Fruit fly (Drosophila melanogaster): Measurements from ENCODE around the gene Sec3.

Sec3 gene

dm6 chr3L:17425132-17425713, at the start of gene Sec3, which contains the start of gene COX7B:
Sec3 (minus strand) TSS chr3L:17425217.
COX7B (plus strand) TSS chr3L:17425477.
- TF ChIP-seq psq (optimal IDR thresholded peaks at IDR 0.05) (no peak), Dll (optimal IDR thresholded peaks at IDR 0.05) (no peak), usp (GFP tag; optimal IDR thresholded peaks at IDR 0.05) (no peak), pan (optimal IDR thresholded peaks at IDR 0.05) (no peak), CG8478 (optimal IDR thresholded peaks at IDR 0.05) (no peak), EcR (GFP tag; optimal IDR thresholded peaks at IDR 0.05) (no peak)

DNA sequence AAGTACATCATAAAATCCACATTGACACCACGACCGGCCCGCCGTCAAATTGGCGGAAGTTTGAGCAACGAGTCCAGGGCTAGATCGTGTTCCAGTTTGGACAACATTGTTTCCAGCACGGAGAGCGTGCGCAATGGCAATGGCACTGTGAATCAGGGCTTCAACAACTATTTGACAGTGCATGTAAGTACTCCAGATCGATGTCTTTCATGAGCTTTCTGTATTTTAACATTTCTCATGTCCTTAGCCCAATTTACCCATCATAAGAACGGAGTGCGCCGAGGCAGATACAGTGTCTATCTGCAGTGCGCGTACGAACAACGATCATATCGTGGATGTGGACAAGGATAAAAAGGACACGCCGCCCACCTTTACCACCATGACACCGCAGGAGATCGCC, 48.9 kb upstream of the Sec3 start:
- TF ChIP-seq Dll (optimal IDR thresholded peaks at IDR 0.05) (no peak), pan (optimal IDR thresholded peaks at IDR 0.05) (no peak), usp (GFP tag; optimal IDR thresholded peaks at IDR 0.05) (no peak), CG8478 (optimal IDR thresholded peaks at IDR 0.05) (no peak), psq (optimal IDR thresholded peaks at IDR 0.05) (no peak)

dm6 chr3L:17470110-17470509, 45.1 kb upstream of the Sec3 start, which contains the start of gene SecCl:
SecCl (plus strand) TSS chr3L:17470127.
- no peak for TF ChIP-seq pan (optimal IDR thresholded peaks at IDR 0.05)
- no peak for TF ChIP-seq CG8478 (optimal IDR thresholded peaks at IDR 0.05)
- TF ChIP-seq psq (optimal IDR thresholded peaks at IDR 0.05) = no peak
- TF ChIP-seq Dll (optimal IDR thresholded peaks at IDR 0.05) = no peak
- no peak for TF ChIP-seq EcR (GFP tag; optimal IDR thresholded peaks at IDR 0.05)

DNA sequence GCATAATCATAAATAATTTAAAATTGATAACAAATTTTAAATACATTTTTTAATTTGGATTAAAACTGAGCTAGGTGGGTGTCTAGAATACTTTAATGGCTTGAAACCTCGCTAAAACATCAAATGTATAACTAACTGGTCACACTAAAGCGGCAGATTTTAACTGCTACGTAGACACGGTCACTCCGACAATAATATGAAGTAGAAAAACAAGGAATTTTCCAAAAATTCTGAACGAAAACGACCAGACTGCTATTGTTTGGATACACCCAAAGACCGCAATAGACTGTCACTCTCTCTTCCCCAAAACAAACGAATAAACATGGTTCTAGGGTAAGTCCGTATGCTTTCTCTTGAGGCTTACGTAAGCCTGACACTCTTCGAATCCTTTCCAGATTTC, 40.8 kb upstream of the Sec3 start, which contains the start of gene QIL1:
Gene QIL1 (plus strand): TSS at position 142 of the 400 bp plus-strand sequence.
- TF ChIP-seq Dll (optimal IDR thresholded peaks at IDR 0.05) (no peak), CG8478 (optimal IDR thresholded peaks at IDR 0.05) (no peak), EcR (GFP tag; optimal IDR thresholded peaks at IDR 0.05) (no peak)

DNA sequence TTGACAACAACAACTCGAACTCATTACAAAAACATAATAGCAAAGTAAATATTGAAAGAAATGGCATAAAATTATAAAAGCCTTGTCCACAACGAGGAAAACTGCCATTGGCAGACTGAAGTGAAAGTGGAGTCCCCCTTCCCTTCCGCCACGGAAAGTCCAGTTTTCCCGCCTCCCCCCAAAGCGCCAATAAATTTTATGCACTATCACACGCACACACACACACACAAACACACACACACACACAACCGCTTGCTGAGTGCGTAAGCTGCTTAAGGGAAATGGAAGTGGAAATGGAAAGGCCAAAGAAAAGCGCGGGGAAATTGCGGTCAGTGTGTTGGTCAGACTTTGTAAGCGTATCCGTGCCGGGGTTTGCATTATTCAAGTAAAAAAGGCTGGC, 37.5 kb upstream of the Sec3 start:
- TF ChIP-seq Dll (optimal IDR thresholded peaks at IDR 0.05) (no peak), pan (optimal IDR thresholded peaks at IDR 0.05) (no peak), usp (GFP tag; optimal IDR thresholded peaks at IDR 0.05) (no peak), EcR (GFP tag; optimal IDR thresholded peaks at IDR 0.05) (no peak), psq (optimal IDR thresholded peaks at IDR 0.05) (no peak), CG8478 (optimal IDR thresholded peaks at IDR 0.05) (no peak)

DNA sequence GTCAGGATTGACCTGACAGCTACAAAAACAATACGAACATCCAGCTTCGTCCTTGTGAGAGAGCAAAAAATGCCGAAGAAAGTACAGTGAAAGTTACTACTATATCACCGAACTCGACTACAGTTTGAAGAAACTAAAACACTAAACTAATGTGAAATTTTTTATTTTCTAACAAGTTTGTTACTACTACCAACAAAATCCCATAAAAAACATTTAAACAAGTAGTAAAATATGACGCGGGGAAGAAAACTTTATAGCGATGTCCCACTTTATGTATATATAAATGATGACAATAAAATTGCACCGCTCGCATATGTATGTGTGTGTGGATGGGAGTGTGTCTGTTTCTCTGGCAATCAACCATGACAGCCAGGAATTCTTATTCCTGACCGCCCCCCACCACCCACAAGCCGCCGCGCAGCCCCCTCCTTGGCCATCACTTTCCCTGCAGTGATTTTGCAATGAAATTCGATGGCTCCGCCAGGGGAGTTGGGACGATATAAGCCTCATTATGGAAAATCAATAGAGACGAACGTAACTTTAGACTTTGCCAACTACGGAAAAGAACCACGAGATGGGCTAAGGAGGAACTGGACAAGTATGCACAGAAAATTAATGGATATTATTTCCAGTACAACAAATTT, 36.5 kb upstream of the Sec3 start:
- TF ChIP-seq EcR (GFP tag; optimal IDR thresholded peaks at IDR 0.05) (no peak), CG8478 (optimal IDR thresholded peaks at IDR 0.05) (no peak), usp (GFP tag; optimal IDR thresholded peaks at IDR 0.05) (no peak), psq (optimal IDR thresholded peaks at IDR 0.05) (no peak), pan (optimal IDR thresholded peaks at IDR 0.05) (no peak), Dll (optimal IDR thresholded peaks at IDR 0.05) (no peak)

DNA sequence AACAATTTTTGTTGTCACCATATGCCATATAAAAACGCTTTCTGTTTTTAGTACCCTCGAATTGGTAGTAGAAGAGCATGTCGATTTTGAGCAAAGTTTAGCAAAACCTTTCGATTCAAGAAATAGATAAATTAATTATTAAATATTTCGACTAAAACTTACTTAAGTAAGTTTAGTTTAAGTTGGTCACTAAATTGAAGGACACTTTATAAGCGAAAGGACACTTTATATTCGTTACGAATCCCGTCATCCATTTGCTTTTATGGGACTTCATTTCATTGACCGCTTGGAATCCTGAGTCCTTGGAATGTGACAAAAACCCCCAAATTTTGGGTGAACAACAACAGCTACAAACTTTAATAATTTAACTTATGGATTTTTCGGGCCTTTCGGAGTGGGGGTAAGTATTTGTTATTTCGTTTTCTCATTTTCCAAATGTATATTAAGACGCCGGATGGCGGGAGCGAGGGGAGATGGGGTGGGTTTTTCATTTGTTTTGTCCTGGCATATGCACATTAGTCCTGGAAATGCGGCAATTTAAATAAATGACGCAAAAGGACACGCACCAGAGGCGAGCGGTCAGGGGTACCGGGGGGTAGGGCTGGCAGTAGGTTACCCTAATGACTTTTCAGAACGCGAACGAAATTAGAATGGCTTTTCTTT, 34.0 kb upstream of the Sec3 start:
- TF ChIP-seq CG8478 (optimal IDR thresholded peaks at IDR 0.05) (no peak), pan (optimal IDR thresholded peaks at IDR 0.05) (no peak), usp (GFP tag; optimal IDR thresholded peaks at IDR 0.05) (no peak), EcR (GFP tag; optimal IDR thresholded peaks at IDR 0.05) (no peak), psq (optimal IDR thresholded peaks at IDR 0.05) (no peak), Dll (optimal IDR thresholded peaks at IDR 0.05) (no peak)

dm6 chr3L:17457695-17458242, 32.8 kb upstream of the Sec3 start:
- TF ChIP-seq psq (optimal IDR thresholded peaks at IDR 0.05) (no peak), usp (GFP tag; optimal IDR thresholded peaks at IDR 0.05) (no peak), pan (optimal IDR thresholded peaks at IDR 0.05) (no peak), Dll (optimal IDR thresholded peaks at IDR 0.05) (no peak), CG8478 (optimal IDR thresholded peaks at IDR 0.05) (no peak), EcR (GFP tag; optimal IDR thresholded peaks at IDR 0.05) (no peak)

DNA sequence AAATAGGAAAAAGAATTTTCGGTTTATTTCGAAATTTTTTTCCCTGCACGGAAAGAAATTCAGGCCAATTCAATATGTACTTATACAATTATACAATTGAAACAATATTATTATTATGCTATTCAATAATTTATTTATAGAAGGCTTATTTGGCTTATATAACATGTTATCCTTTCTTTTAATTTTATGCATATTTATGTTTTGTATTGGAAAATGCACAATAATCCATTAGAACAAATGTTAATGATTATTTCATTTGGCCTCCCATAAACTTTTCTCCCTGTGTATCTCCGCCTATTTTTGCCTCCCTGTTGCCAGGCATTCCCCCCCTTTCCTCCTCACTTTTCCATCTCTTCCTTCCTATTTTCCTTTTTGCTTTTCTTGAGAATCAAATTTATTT, 22.9 kb upstream of the Sec3 start:
- TF ChIP-seq pan (optimal IDR thresholded peaks at IDR 0.05) = no peak
- no peak for TF ChIP-seq CG8478 (optimal IDR thresholded peaks at IDR 0.05)
- no peak for TF ChIP-seq EcR (GFP tag; optimal IDR thresholded peaks at IDR 0.05)
- TF ChIP-seq psq (optimal IDR thresholded peaks at IDR 0.05) = no peak
- no peak for TF ChIP-seq usp (GFP tag; optimal IDR thresholded peaks at IDR 0.05)
- TF ChIP-seq Dll (optimal IDR thresholded peaks at IDR 0.05) = no peak

- TF ChIP-seq pan (optimal IDR thresholded peaks at IDR 0.05) (no peak), psq (optimal IDR thresholded peaks at IDR 0.05) (no peak), EcR (GFP tag; optimal IDR thresholded peaks at IDR 0.05) (no peak), Dll (optimal IDR thresholded peaks at IDR 0.05) (no peak), CG8478 (optimal IDR thresholded peaks at IDR 0.05) (no peak), usp (GFP tag; optimal IDR thresholded peaks at IDR 0.05) (no peak)
These were observed 20.8 kb upstream of the Sec3 start for dm6 chr3L:17445629-17446431.

dm6 chr3L:17444569-17444968, 19.6 kb upstream of the Sec3 start:
- TF ChIP-seq pan (optimal IDR thresholded peaks at IDR 0.05) = no peak
- TF ChIP-seq CG8478 (optimal IDR thresholded peaks at IDR 0.05) = no peak
- TF ChIP-seq EcR (GFP tag; optimal IDR thresholded peaks at IDR 0.05) = no peak
- TF ChIP-seq psq (optimal IDR thresholded peaks at IDR 0.05) = no peak
- no peak for TF ChIP-seq Dll (optimal IDR thresholded peaks at IDR 0.05)
- TF ChIP-seq usp (GFP tag; optimal IDR thresholded peaks at IDR 0.05) = no peak

All from whole organism.